Worm (Caenorhabditis elegans) whole organism, L4 larva: ENCODE data around the gene R11G1.1.

Source experiments
- daf-19 ChIP-seq: fragments of 200-800 bp; sonication (Bioruptor generic); conservative IDR thresholded peaks from 2 replicates; pipeline ENCODE4 v1.3.6; 2022; ENCODE audit warnings: missing genetic modification characterization, missing compliant biosample characterization
- lin-13 ChIP-seq: fragments of 150-350 bp; optimal IDR thresholded peaks from 2 replicates; lab custom pipeline; 2014; ENCODE audit warnings: missing biosample characterization, missing genetic modification reagents, missing genetic modification characterization
- rbr-2 ChIP-seq: sonication (generic microtip); optimal IDR thresholded peaks from 2 replicates; lab custom pipeline; 2016; ENCODE audit warnings: missing genotype, missing genetic modification characterization, missing compliant biosample characterization
- unc-39 ChIP-seq: sonication (generic microtip); optimal IDR thresholded peaks from 2 replicates; lab custom pipeline; 2017; ENCODE audit warnings: missing biosample characterization, missing genetic modification characterization

- TF ChIP-seq rbr-2: no peak
- no peak for TF ChIP-seq unc-39 (tag; lab: Kevin White, UChicago)
- no peak for TF ChIP-seq lin-13 (GFP tag; lab: Kevin White, UChicago)
- no peak for TF ChIP-seq daf-19 (GFP tag; lab: Robert Waterston, UW)
Measured at ce11 chrX:3631550-3631949, 27.7 kb upstream of the R11G1.1 start.
